Worm (Caenorhabditis elegans) whole organism, L3 larva: ENCODE data around the gene jud-4.

ENCODE experiments used
- R02D3.7 ChIP-seq: fragments of 150-350 bp; optimal IDR thresholded peaks from 2 replicates; lab custom pipeline; 2014; ENCODE audit warnings: missing biosample characterization, missing genetic modification characterization
- aly-2 ChIP-seq: fragments of 150-350 bp; optimal IDR thresholded peaks from 2 replicates; lab custom pipeline; 2014; ENCODE audit warnings: missing biosample characterization, missing genetic modification characterization
- ceh-16 ChIP-seq: sonication (generic microtip); optimal IDR thresholded peaks from 2 replicates; lab custom pipeline; 2017; ENCODE audit warnings: missing biosample characterization, missing genetic modification characterization
- ceh-28 ChIP-seq: fragments of 150-350 bp; optimal IDR thresholded peaks from 2 replicates; lab custom pipeline; 2014; ENCODE audit warnings: missing biosample characterization, missing genetic modification reagents, missing genetic modification characterization
- ceh-82 ChIP-seq: fragments of 150-350 bp; optimal IDR thresholded peaks from 2 replicates; lab custom pipeline; 2014; ENCODE audit warnings: missing biosample characterization, missing genetic modification characterization
- ceh-9 ChIP-seq: sonication (generic microtip); optimal IDR thresholded peaks from 2 replicates; lab custom pipeline; 2018; ENCODE audit warnings: missing biosample characterization, missing genetic modification characterization
- daf-12 ChIP-seq: fragments of 150-350 bp; optimal IDR thresholded peaks from 2 replicates; lab custom pipeline; 2014; ENCODE audit warnings: missing biosample characterization, missing genetic modification reagents, missing genetic modification characterization
- egl-27 ChIP-seq: sonication (generic microtip); optimal IDR thresholded peaks from 4 replicates; lab custom pipeline; 2017; ENCODE audit warnings: missing biosample characterization, missing genetic modification reagents, missing genetic modification characterization
- egl-5 ChIP-seq: fragments of 150-350 bp; optimal IDR thresholded peaks from 2 replicates; lab custom pipeline; 2017; ENCODE audit warnings: missing biosample characterization, missing genetic modification reagents, missing genetic modification characterization, inconsistent platforms
- elt-1 ChIP-seq: fragments of 150-350 bp; optimal IDR thresholded peaks from 2 replicates; lab custom pipeline; 2014; ENCODE audit warnings: missing biosample characterization, missing genetic modification characterization
- elt-2 ChIP-seq: sonication (generic microtip); optimal IDR thresholded peaks from 2 replicates; lab custom pipeline; 2016; ENCODE audit warnings: missing genetic modification reagents, mild to moderate bottlenecking, missing genetic modification characterization, missing compliant biosample characterization
- elt-3 ChIP-seq, 3 experiments: fragments of 150-350 bp in 1 of 3; sonication (generic microtip) in 2 of 3; optimal IDR thresholded peaks; 2 replicates in 2 of 3; 4 replicates in 1 of 3; lab custom pipeline; 2014 to 2017; ENCODE audit warnings: missing biosample characterization in 3 of 3, missing genetic modification characterization in 3 of 3
- eor-1 ChIP-seq, 2 experiments: fragments of 150-350 bp; optimal IDR thresholded peaks; 2 replicates each; lab custom pipeline; 2014 to 2018; ENCODE audit warnings: missing biosample characterization in 2 of 2, missing genetic modification characterization in 2 of 2
- fkh-10 ChIP-seq: sonication (generic microtip); optimal IDR thresholded peaks from 2 replicates; lab custom pipeline; 2017; ENCODE audit warnings: missing biosample characterization, missing genetic modification reagents, missing genetic modification characterization
- fkh-2 ChIP-seq: fragments of 150-350 bp; optimal IDR thresholded peaks from 2 replicates; lab custom pipeline; 2014; ENCODE audit warnings: missing biosample characterization, missing genetic modification reagents, missing genetic modification characterization
- fos-1 ChIP-seq: fragments of 150-350 bp; optimal IDR thresholded peaks from 2 replicates; lab custom pipeline; 2014; ENCODE audit warnings: missing biosample characterization, missing genetic modification characterization
- hmg-11 ChIP-seq: sonication (generic microtip); optimal IDR thresholded peaks from 2 replicates; lab custom pipeline; 2016; ENCODE audit warnings: missing genetic modification characterization, missing compliant biosample characterization
- jun-1 ChIP-seq: fragments of 150-350 bp; optimal IDR thresholded peaks from 2 replicates; lab custom pipeline; 2014; ENCODE audit warnings: missing biosample characterization, missing genetic modification reagents, missing genetic modification characterization
- lin-39 ChIP-seq: fragments of 150-350 bp; optimal IDR thresholded peaks from 2 replicates; lab custom pipeline; 2018; ENCODE audit warnings: missing biosample characterization, missing genetic modification reagents, missing genetic modification characterization
- lsy-12 ChIP-seq: sonication (generic microtip); optimal IDR thresholded peaks from 2 replicates; lab custom pipeline; 2016; ENCODE audit warnings: mild to moderate bottlenecking, missing genetic modification characterization, missing compliant biosample characterization
- mdl-1 ChIP-seq: fragments of 150-350 bp; optimal IDR thresholded peaks from 2 replicates; lab custom pipeline; 2014; ENCODE audit warnings: missing biosample characterization, missing genetic modification characterization
- mml-1 ChIP-seq: fragments of 150-350 bp; sonication (generic microtip); optimal IDR thresholded peaks from 3 replicates; lab custom pipeline; 2014; ENCODE audit warnings: missing biosample characterization, missing genetic modification characterization
- nfya-1 ChIP-seq: sonication (generic microtip); optimal IDR thresholded peaks from 2 replicates; lab custom pipeline; 2017; ENCODE audit warnings: missing genetic modification characterization, mild to moderate bottlenecking, missing compliant biosample characterization, antibody characterized with exemption, moderate library complexity; ENCODE audit not compliant: insufficient read depth
- nhr-11 ChIP-seq: fragments of 150-350 bp; optimal IDR thresholded peaks from 2 replicates; lab custom pipeline; 2014; ENCODE audit warnings: missing biosample characterization, missing genetic modification characterization
- nhr-12 ChIP-seq: fragments of 150-350 bp; optimal IDR thresholded peaks from 2 replicates; lab custom pipeline; 2014; ENCODE audit warnings: missing biosample characterization, missing genetic modification characterization
- nhr-23 ChIP-seq: fragments of 150-350 bp; optimal IDR thresholded peaks from 2 replicates; lab custom pipeline; 2014; ENCODE audit warnings: missing biosample characterization, missing genetic modification reagents, missing genetic modification characterization
- nhr-237 ChIP-seq: fragments of 150-350 bp; optimal IDR thresholded peaks from 2 replicates; lab custom pipeline; 2014; ENCODE audit warnings: missing biosample characterization, missing genetic modification characterization
- nhr-25 ChIP-seq: sonication (generic microtip); optimal IDR thresholded peaks from 2 replicates; lab custom pipeline; 2017; ENCODE audit warnings: missing biosample characterization, missing genetic modification characterization
- nhr-28 ChIP-seq: fragments of 150-350 bp; optimal IDR thresholded peaks from 2 replicates; lab custom pipeline; 2014; ENCODE audit warnings: missing biosample characterization, missing genetic modification characterization
- nhr-43 ChIP-seq: sonication (generic microtip); optimal IDR thresholded peaks from 2 replicates; lab custom pipeline; 2016; ENCODE audit warnings: mild to moderate bottlenecking, missing genetic modification characterization, missing compliant biosample characterization; ENCODE audit not compliant: poor library complexity, severe bottlenecking
- nhr-67 ChIP-seq: fragments of 150-350 bp; optimal IDR thresholded peaks from 2 replicates; lab custom pipeline; 2014; ENCODE audit warnings: missing biosample characterization, missing genetic modification characterization
- nhr-76 ChIP-seq: fragments of 150-350 bp; sonication (generic microtip); optimal IDR thresholded peaks from 5 replicates; lab custom pipeline; 2014; ENCODE audit warnings: missing biosample characterization, missing genetic modification characterization
- nhr-77 ChIP-seq: fragments of 150-350 bp; optimal IDR thresholded peaks from 2 replicates; lab custom pipeline; 2014; ENCODE audit warnings: missing biosample characterization, missing genetic modification characterization
- pha-4 ChIP-seq: fragments of 150-350 bp; optimal IDR thresholded peaks from 2 replicates; lab custom pipeline; 2014; ENCODE audit warnings: missing biosample characterization, missing genetic modification reagents, missing genetic modification characterization
- pqm-1 ChIP-seq: fragments of 150-350 bp; optimal IDR thresholded peaks from 2 replicates; lab custom pipeline; 2017; ENCODE audit warnings: missing biosample characterization, missing genetic modification characterization, inconsistent platforms
- sea-2 ChIP-seq: fragments of 150-350 bp; sonication (generic microtip); optimal IDR thresholded peaks from 4 replicates; lab custom pipeline; 2014; ENCODE audit warnings: missing biosample characterization, missing genetic modification reagents, missing genetic modification characterization
- skn-1 ChIP-seq: fragments of 150-350 bp; optimal IDR thresholded peaks from 2 replicates; lab custom pipeline; 2014; ENCODE audit warnings: missing biosample characterization, missing genetic modification characterization
- snpc-4 ChIP-seq: fragments of 150-350 bp; optimal IDR thresholded peaks from 2 replicates; lab custom pipeline; 2014; ENCODE audit warnings: missing biosample characterization, missing genetic modification characterization
- tbx-2 ChIP-seq: sonication (generic microtip); optimal IDR thresholded peaks from 2 replicates; lab custom pipeline; 2016; ENCODE audit warnings: mild to moderate bottlenecking, missing genetic modification characterization, missing compliant biosample characterization
- unc-62 ChIP-seq: fragments of 150-350 bp; sonication (generic microtip); optimal IDR thresholded peaks from 4 replicates; lab custom pipeline; 2014; ENCODE audit warnings: missing biosample characterization, missing genetic modification reagents, missing genetic modification characterization
- ztf-11 ChIP-seq: fragments of 150-350 bp; optimal IDR thresholded peaks from 2 replicates; lab custom pipeline; 2014; ENCODE audit warnings: missing biosample characterization, missing genetic modification characterization

jud-4 gene

DNA sequence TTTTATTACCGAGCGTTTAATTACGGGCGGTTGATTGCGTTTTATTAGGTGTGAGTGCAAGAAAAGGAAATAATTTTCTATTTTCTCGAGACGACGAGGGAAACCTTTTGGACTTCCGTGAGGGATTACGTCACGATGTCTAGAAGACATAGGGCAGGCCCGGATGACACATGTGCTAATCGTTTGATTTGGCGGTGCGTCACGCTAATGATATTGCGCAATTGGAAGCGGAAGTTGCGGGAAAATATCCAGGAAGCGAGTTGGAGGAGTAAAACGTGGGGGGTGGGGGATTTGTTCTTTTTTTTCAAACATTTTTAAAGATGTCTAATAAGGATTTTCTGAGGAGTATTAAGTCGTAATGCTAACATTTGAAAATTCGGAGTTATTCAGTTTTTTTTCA lies 19.3 kb upstream of the jud-4 start:
- TF ChIP-seq tbx-2 (tag; lab: Kevin White, UChicago) = peak; percentile 15
- peak; percentile 33 for TF ChIP-seq nhr-23 (tag; lab: Kevin White, UChicago)
- TF ChIP-seq nfya-1 (tag; lab: Kevin White, UChicago) = no peak
- TF ChIP-seq snpc-4 (tag; lab: Kevin White, UChicago) = no peak
- no peak for TF ChIP-seq nhr-25 (tag; lab: Kevin White, UChicago)
- TF ChIP-seq, all 47 proteins: peak for 2

DNA sequence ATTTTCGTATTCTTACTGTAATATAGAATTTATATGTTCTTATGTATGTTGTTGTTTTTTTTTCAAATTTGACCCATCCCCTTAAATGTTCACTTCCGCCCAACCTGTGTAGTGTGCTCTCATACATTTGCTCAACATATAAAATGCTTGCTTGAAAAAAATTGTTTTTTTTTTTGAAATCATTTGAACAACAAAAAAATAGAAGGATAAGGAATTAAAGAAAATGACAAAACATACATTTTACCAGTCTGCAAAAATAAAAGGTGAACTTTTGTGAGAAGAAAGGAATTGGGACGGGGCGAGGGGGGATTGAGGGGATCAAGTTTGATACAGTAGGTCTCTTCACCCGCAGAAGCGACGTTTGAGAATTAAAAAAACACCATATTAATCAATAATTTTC lies 15.5 kb upstream of the jud-4 start:
- TF ChIP-seq tbx-2 (tag; lab: Kevin White, UChicago) (no peak), elt-2 (peak; percentile 0), lsy-12 (tag; lab: Kevin White, UChicago) (peak; percentile 47)

DNA sequence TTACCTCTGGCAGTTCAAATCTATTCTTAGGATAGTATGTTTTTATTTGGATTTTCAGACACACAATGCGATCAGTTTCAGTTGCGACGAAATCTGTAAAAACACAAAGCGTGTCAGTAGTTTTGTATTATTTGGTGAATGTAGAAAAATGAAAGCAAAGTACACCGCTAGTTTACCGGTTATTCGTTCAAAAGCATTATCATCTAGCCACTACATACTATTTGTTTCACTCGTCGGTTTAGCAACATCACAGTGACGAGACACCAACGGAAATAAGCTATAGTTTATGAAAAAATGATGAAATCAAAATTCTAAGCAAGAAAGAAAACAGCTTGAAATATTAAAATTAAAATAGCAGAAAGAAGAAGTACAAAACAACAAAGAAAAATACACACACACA lies 13.3 kb upstream of the jud-4 start:
- no peak for TF ChIP-seq nhr-25 (tag; lab: Kevin White, UChicago)
- no peak for TF ChIP-seq nhr-43 (tag; lab: Kevin White, UChicago)
- no peak for TF ChIP-seq mdl-1
- TF ChIP-seq nhr-237 = no peak
- TF ChIP-seq nhr-11 = no peak
- no peak for TF ChIP-seq ceh-16 (tag; lab: Kevin White, UChicago)
- TF ChIP-seq tbx-2 (tag; lab: Kevin White, UChicago) = no peak
- TF ChIP-seq lin-39 (tag; lab: Kevin White, UChicago) = no peak
- TF ChIP-seq nhr-67 (tag; lab: Kevin White, UChicago) = no peak
- TF ChIP-seq aly-2 = no peak
- no peak for TF ChIP-seq fos-1 (tag; lab: Kevin White, UChicago)
- TF ChIP-seq sea-2 (GFP tag; lab: Kevin White, UChicago) = no peak
- no peak for TF ChIP-seq ceh-9 (tag; lab: Kevin White, UChicago)
- no peak for TF ChIP-seq egl-27 (tag; lab: Kevin White, UChicago)
- no peak for TF ChIP-seq skn-1 (tag; lab: Kevin White, UChicago)
- no peak for TF ChIP-seq mml-1 (tag; lab: Kevin White, UChicago)
- TF ChIP-seq R02D3.7 (tag; lab: Kevin White, UChicago) = no peak
- TF ChIP-seq nhr-28 (tag; lab: Kevin White, UChicago) = no peak

DNA sequence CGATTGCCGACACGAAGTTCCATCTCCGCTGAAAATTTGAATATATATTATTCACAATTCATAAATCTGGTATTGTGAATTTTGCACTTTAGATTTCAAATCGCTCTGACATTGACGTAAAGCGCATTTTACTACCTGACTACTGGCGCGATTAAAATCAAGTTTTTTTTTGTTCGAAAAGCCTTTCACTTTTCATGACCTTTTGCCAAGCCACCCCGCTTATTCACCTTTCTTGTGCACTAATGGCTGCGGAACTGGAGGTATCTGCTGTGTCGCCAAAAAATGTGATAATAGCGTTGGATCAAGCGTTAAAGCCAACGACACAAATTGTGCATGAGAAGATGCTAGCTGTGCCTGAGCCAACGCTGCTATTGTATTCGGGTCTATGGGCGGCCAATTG lies 11.0 kb upstream of the jud-4 start:
- TF ChIP-seq elt-1 = no peak
- TF ChIP-seq jun-1 (tag; lab: Kevin White, UChicago) = no peak
- TF ChIP-seq pha-4 = no peak
- peak; percentile 14 for TF ChIP-seq nfya-1 (tag; lab: Kevin White, UChicago)
- no peak for TF ChIP-seq mdl-1
- TF ChIP-seq fkh-10 (GFP tag; lab: Kevin White, UChicago) = no peak
- TF ChIP-seq egl-27 (tag; lab: Kevin White, UChicago) = no peak
- no peak for TF ChIP-seq tbx-2 (tag; lab: Kevin White, UChicago)
- no peak for TF ChIP-seq unc-62
- peak; percentile 33 for TF ChIP-seq nhr-23 (tag; lab: Kevin White, UChicago)
- TF ChIP-seq eor-1 (tag; optimal IDR thresholded peaks at IDR 0.05; lab: Kevin White, UChicago) = no peak
- TF ChIP-seq lin-39 (tag; lab: Kevin White, UChicago) = no peak
- no peak for TF ChIP-seq pqm-1
- peak; percentile 90 for TF ChIP-seq nhr-25 (tag; lab: Kevin White, UChicago)

DNA sequence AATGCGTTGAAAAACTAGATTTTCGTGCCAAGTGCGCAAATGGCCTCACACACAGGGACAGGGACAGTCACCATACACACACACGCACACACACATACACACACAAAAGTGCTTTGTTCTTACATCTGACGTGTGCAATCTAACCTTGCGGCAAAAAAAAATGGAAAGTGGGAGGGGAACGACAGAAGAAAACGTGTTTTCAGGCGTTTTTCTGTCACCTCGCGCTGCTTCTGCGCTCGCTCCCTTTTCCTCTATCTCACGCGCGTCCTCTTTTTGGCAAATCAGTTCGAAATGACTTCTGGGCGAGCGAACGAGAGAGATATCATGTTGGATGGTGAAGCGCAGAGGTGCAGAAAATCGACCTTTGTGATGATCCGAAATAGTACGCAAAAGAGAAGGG lies 9.8 kb upstream of the jud-4 start:
- TF ChIP-seq fos-1 (tag; lab: Kevin White, UChicago) (peak; percentile 2), ceh-9 (tag; lab: Kevin White, UChicago) (no peak), hmg-11 (peak; percentile 47), nhr-67 (tag; lab: Kevin White, UChicago) (no peak), nhr-12 (tag; lab: Kevin White, UChicago) (no peak), ceh-16 (tag; lab: Kevin White, UChicago) (no peak), R02D3.7 (tag; lab: Kevin White, UChicago) (peak; percentile 12), fkh-10 (GFP tag; lab: Kevin White, UChicago) (no peak), pha-4 (no peak), ceh-82 (tag; lab: Kevin White, UChicago) (no peak), fkh-2 (tag; lab: Kevin White, UChicago) (no peak), eor-1 (tag; optimal IDR thresholded peaks at IDR 0.05; lab: Kevin White, UChicago) (no peak), unc-62 (peak; percentile 51), snpc-4 (tag; lab: Kevin White, UChicago) (no peak), ztf-11 (no peak), nhr-23 (tag; lab: Kevin White, UChicago) (peak; percentile 69), nhr-76 (tag; lab: Kevin White, UChicago) (no peak), nfya-1 (tag; lab: Kevin White, UChicago) (peak; percentile 45), mml-1 (tag; lab: Kevin White, UChicago) (no peak), nhr-25 (tag; lab: Kevin White, UChicago) (peak; percentile 99), egl-5 (tag; lab: Kevin White, UChicago) (no peak), daf-12 (tag; lab: Kevin White, UChicago) (no peak), nhr-77 (no peak), elt-3 (tag; optimal IDR thresholded peaks at IDR 0.05; lab: Kevin White, UChicago) (peak in 1 of 3 experiments; percentile 75), nhr-237 (no peak), jun-1 (tag; lab: Kevin White, UChicago) (no peak), ceh-28 (tag; lab: Kevin White, UChicago) (no peak), tbx-2 (tag; lab: Kevin White, UChicago) (peak; percentile 47), nhr-43 (tag; lab: Kevin White, UChicago) (peak; percentile 87), elt-2 (peak; percentile 37), skn-1 (tag; lab: Kevin White, UChicago) (no peak)
